Fruit fly (Drosophila melanogaster): ENCODE measurements around the gene CG7991.

CG7991 gene

dm6 chr3L:1648690-1649355 is 25.7 kb upstream of the CG7991 start, which contains the start of gene CG13920:
Gene CG13920, plus strand, starts transcription at chr3L:1648944.
- no peak for TF ChIP-seq Ets21C (GFP tag; optimal IDR thresholded peaks at IDR 0.05)
- TF ChIP-seq cyc (GFP tag; optimal IDR thresholded peaks at IDR 0.05) = no peak
- no peak for TF ChIP-seq Blimp-1 (GFP tag; optimal IDR thresholded peaks at IDR 0.05)
- TF ChIP-seq vri (GFP tag; optimal IDR thresholded peaks at IDR 0.05) = no peak
- TF ChIP-seq pdm3 (GFP tag; optimal IDR thresholded peaks at IDR 0.05) = no peak
- no peak for TF ChIP-seq CG6808 (GFP tag; optimal IDR thresholded peaks at IDR 0.05)
- no peak for TF ChIP-seq svp (GFP tag)
- no peak for TF ChIP-seq achi (GFP tag; optimal IDR thresholded peaks at IDR 0.05)
- TF ChIP-seq CG8119 (GFP tag; IDR thresholded peaks at IDR 0.05) = no peak
- TF ChIP-seq ss (GFP tag; optimal IDR thresholded peaks at IDR 0.05) = no peak
- TF ChIP-seq acj6 (GFP tag; optimal IDR thresholded peaks at IDR 0.05) = no peak

- TF ChIP-seq CG3032 (tag; optimal IDR thresholded peaks at IDR 0.05) (no peak), CG6276 (GFP tag; optimal IDR thresholded peaks at IDR 0.05) (no peak), CG15336 (GFP tag; IDR thresholded peaks at IDR 0.05) (no peak), esn (GFP tag; optimal IDR thresholded peaks at IDR 0.05) (no peak), dac (GFP tag; optimal IDR thresholded peaks at IDR 0.05) (no peak), salr (GFP tag; optimal IDR thresholded peaks at IDR 0.05) (no peak), Blimp-1 (GFP tag; optimal IDR thresholded peaks at IDR 0.05) (no peak), Ets21C (GFP tag; optimal IDR thresholded peaks at IDR 0.05) (no peak), svp (GFP tag) (no peak), spab (GFP tag; optimal IDR thresholded peaks at IDR 0.05) (no peak), Smox (GFP tag; optimal IDR thresholded peaks at IDR 0.05) (no peak), CG8119 (GFP tag; IDR thresholded peaks at IDR 0.05) (no peak), CG11294 (GFP tag; IDR thresholded peaks at IDR 0.05) (no peak), acj6 (GFP tag; optimal IDR thresholded peaks at IDR 0.05) (no peak), cyc (GFP tag; optimal IDR thresholded peaks at IDR 0.05) (no peak), CG6163 (GFP tag; IDR thresholded peaks at IDR 0.05) (no peak)
These were observed 25.1 kb upstream of the CG7991 start for dm6 chr3L:1649363-1649762.

- peak; percentile 79 for TF ChIP-seq CG6854 (GFP tag; optimal IDR thresholded peaks at IDR 0.05)
- no peak for TF ChIP-seq Blimp-1 (GFP tag; optimal IDR thresholded peaks at IDR 0.05)
- no peak for TF ChIP-seq topi (GFP tag; optimal IDR thresholded peaks at IDR 0.05)
- TF ChIP-seq CG16779 (tag; optimal IDR thresholded peaks at IDR 0.05) = peak; percentile 75
- TF ChIP-seq Sox102F (GFP tag; optimal IDR thresholded peaks at IDR 0.05) = no peak
- TF ChIP-seq spab (GFP tag; optimal IDR thresholded peaks at IDR 0.05) = peak; percentile 75
- TF ChIP-seq Gug (GFP tag; IDR thresholded peaks at IDR 0.05) = peak; percentile 13; the same call in 1 of the 2 replicates
- TF ChIP-seq CG11294 (GFP tag; IDR thresholded peaks at IDR 0.05) = no peak
- no peak for TF ChIP-seq cyc (GFP tag; optimal IDR thresholded peaks at IDR 0.05)
- no peak for TF ChIP-seq Eip93F (GFP tag; optimal IDR thresholded peaks at IDR 0.05)
- TF ChIP-seq net (GFP tag; optimal IDR thresholded peaks at IDR 0.05) = peak; percentile 79
- TF ChIP-seq CG3032 (tag; optimal IDR thresholded peaks at IDR 0.05) = no peak
- TF ChIP-seq CG8319 (GFP tag; optimal IDR thresholded peaks at IDR 0.05) = no peak
- TF ChIP-seq Lpt (GFP tag; optimal IDR thresholded peaks at IDR 0.05) = peak; percentile 42
- TF ChIP-seq Sox14 (GFP tag; optimal IDR thresholded peaks at IDR 0.05) = no peak
- no peak for TF ChIP-seq Met (GFP tag; optimal IDR thresholded peaks at IDR 0.05)
- no peak for TF ChIP-seq Hr39 (GFP tag; optimal IDR thresholded peaks at IDR 0.05)
- no peak for TF ChIP-seq CG4318 (GFP tag; optimal IDR thresholded peaks at IDR 0.05)
- no peak for TF ChIP-seq CG31627 (GFP tag; optimal IDR thresholded peaks at IDR 0.05)
- no peak for TF ChIP-seq Eip75B (GFP tag; optimal IDR thresholded peaks at IDR 0.05)
- no peak for TF ChIP-seq CG6792 (GFP tag; optimal IDR thresholded peaks at IDR 0.05)
- no peak for TF ChIP-seq Eip78C (GFP tag)
- TF ChIP-seq ss (GFP tag; optimal IDR thresholded peaks at IDR 0.05) = no peak
- no peak for TF ChIP-seq Smox (GFP tag; optimal IDR thresholded peaks at IDR 0.05)
- TF ChIP-seq CG8119 (GFP tag; IDR thresholded peaks at IDR 0.05) = peak; percentile 55
- TF ChIP-seq CG3919 (GFP tag; optimal IDR thresholded peaks at IDR 0.05) = no peak
- no peak for TF ChIP-seq Ets21C (GFP tag; optimal IDR thresholded peaks at IDR 0.05)
- no peak for TF ChIP-seq vri (GFP tag; optimal IDR thresholded peaks at IDR 0.05)
- no peak for TF ChIP-seq Ets96B (tag; optimal IDR thresholded peaks at IDR 0.05)
- TF ChIP-seq fd85E (GFP tag; optimal IDR thresholded peaks at IDR 0.05) = no peak
- TF ChIP-seq CG15336 (GFP tag; IDR thresholded peaks at IDR 0.05) = peak; percentile 43; the same call in 1 of the 2 replicates
- TF ChIP-seq CG6808 (GFP tag; optimal IDR thresholded peaks at IDR 0.05) = peak; percentile 83
- peak in 1 of 2 experiments; percentile 45 for TF ChIP-seq salr (GFP tag; optimal IDR thresholded peaks at IDR 0.05)
- TF ChIP-seq OdsH (GFP tag; optimal IDR thresholded peaks at IDR 0.05) = no peak
- no peak for TF ChIP-seq CG10669 (GFP tag; optimal IDR thresholded peaks at IDR 0.05)
- TF ChIP-seq CG7368 (GFP tag; optimal IDR thresholded peaks at IDR 0.05) = peak; percentile 9
- TF ChIP-seq CG11902 (GFP tag; optimal IDR thresholded peaks at IDR 0.05) = no peak
These were observed 21.8 kb upstream of the CG7991 start, which contains the start of the genes CG7970 and Vta1 for dm6 chr3L:1652700-1653200. Gene CG7970, plus strand, starts transcription at chr3L:1652750. Gene Vta1, minus strand, starts transcription at chr3L:1652900.

Measured in whole organism, prepupa.